Worm (Caenorhabditis elegans): Measurements from ENCODE around the gene dhrr-1.

The dhrr-1 gene

ce11 chrIII:8925539-8925938, 18.9 kb upstream of the dhrr-1 start:
- no peak for TF ChIP-seq ceh-13 (GFP tag; optimal IDR thresholded peaks at IDR 0.05)

- TF ChIP-seq B0310.2 (tag; optimal IDR thresholded peaks at IDR 0.05) (no peak), hnd-1 (tag; optimal IDR thresholded peaks at IDR 0.05) (no peak), sea-1 (GFP tag; conservative IDR thresholded peaks at IDR 0.05) (no peak), tbx-11 (GFP tag; IDR thresholded peaks at IDR 0.05) (no peak), scrt-1 (GFP tag; IDR thresholded peaks at IDR 0.05) (no peak), tbx-37 (GFP tag; conservative IDR thresholded peaks at IDR 0.05) (no peak), aly-1 (tag; optimal IDR thresholded peaks at IDR 0.05) (no peak), ama-1 (optimal IDR thresholded peaks at IDR 0.05) (no peak), F13C5.2 (tag; optimal IDR thresholded peaks at IDR 0.05) (no peak), ceh-13 (GFP tag; optimal IDR thresholded peaks at IDR 0.05) (no peak), ets-7 (tag; optimal IDR thresholded peaks at IDR 0.05) (no peak), tra-4 (tag; optimal IDR thresholded peaks at IDR 0.05) (no peak), pes-1 (GFP tag; IDR thresholded peaks at IDR 0.05) (no peak), flt-1 (GFP tag; IDR thresholded peaks at IDR 0.05) (no peak), hmbx-1 (tag; optimal IDR thresholded peaks at IDR 0.05) (no peak)
Observed at ce11 chrIII:8926512-8926911, 17.9 kb upstream of the dhrr-1 start.

ce11 chrIII:8929723-8930122, 14.7 kb upstream of the dhrr-1 start, which contains the start of gene arrd-15:
TSS of gene arrd-15 (plus strand) at chrIII:8930023.
- no peak for TF ChIP-seq ama-1 (optimal IDR thresholded peaks at IDR 0.05)
- TF ChIP-seq scrt-1 (GFP tag; IDR thresholded peaks at IDR 0.05): no peak
- TF ChIP-seq hnd-1 (tag; optimal IDR thresholded peaks at IDR 0.05): no peak
- no peak for TF ChIP-seq ceh-13 (GFP tag; optimal IDR thresholded peaks at IDR 0.05)
- TF ChIP-seq F13C5.2 (tag; optimal IDR thresholded peaks at IDR 0.05): no peak
- TF ChIP-seq aly-1 (tag; optimal IDR thresholded peaks at IDR 0.05): no peak
- TF ChIP-seq tbx-11 (GFP tag; IDR thresholded peaks at IDR 0.05): no peak
- TF ChIP-seq ets-7 (tag; optimal IDR thresholded peaks at IDR 0.05): no peak
- TF ChIP-seq tra-4 (tag; optimal IDR thresholded peaks at IDR 0.05): no peak
- no peak for TF ChIP-seq tbx-37 (GFP tag; conservative IDR thresholded peaks at IDR 0.05)
- TF ChIP-seq flt-1 (GFP tag; IDR thresholded peaks at IDR 0.05): no peak
- TF ChIP-seq hmg-4 (GFP tag; optimal IDR thresholded peaks at IDR 0.05): no peak
- no peak for TF ChIP-seq ceh-36 (tag; optimal IDR thresholded peaks at IDR 0.05)
- TF ChIP-seq hmbx-1 (tag; optimal IDR thresholded peaks at IDR 0.05): no peak

- TF ChIP-seq hnd-1 (tag; optimal IDR thresholded peaks at IDR 0.05) (no peak), ceh-36 (tag; optimal IDR thresholded peaks at IDR 0.05) (no peak), ceh-13 (GFP tag; optimal IDR thresholded peaks at IDR 0.05) (no peak), hmg-4 (GFP tag; optimal IDR thresholded peaks at IDR 0.05) (no peak), scrt-1 (GFP tag; IDR thresholded peaks at IDR 0.05) (no peak), ama-1 (optimal IDR thresholded peaks at IDR 0.05) (no peak), ets-7 (tag; optimal IDR thresholded peaks at IDR 0.05) (no peak), tbx-37 (GFP tag; conservative IDR thresholded peaks at IDR 0.05) (no peak)
Observed at ce11 chrIII:8933696-8934095, 10.8 kb upstream of the dhrr-1 start.

- TF ChIP-seq pes-1 (GFP tag; IDR thresholded peaks at IDR 0.05): no peak
- no peak for TF ChIP-seq B0310.2 (tag; optimal IDR thresholded peaks at IDR 0.05)
- no peak for TF ChIP-seq ets-7 (tag; optimal IDR thresholded peaks at IDR 0.05)
- no peak for TF ChIP-seq flt-1 (GFP tag; IDR thresholded peaks at IDR 0.05)
- TF ChIP-seq tbx-11 (GFP tag; IDR thresholded peaks at IDR 0.05): no peak
- no peak for TF ChIP-seq ceh-36 (tag; optimal IDR thresholded peaks at IDR 0.05)
- TF ChIP-seq scrt-1 (GFP tag; IDR thresholded peaks at IDR 0.05): no peak
- TF ChIP-seq aly-1 (tag; optimal IDR thresholded peaks at IDR 0.05): no peak
- no peak for TF ChIP-seq sea-1 (GFP tag; conservative IDR thresholded peaks at IDR 0.05)
- no peak for TF ChIP-seq hnd-1 (tag; optimal IDR thresholded peaks at IDR 0.05)
- no peak for TF ChIP-seq F13C5.2 (tag; optimal IDR thresholded peaks at IDR 0.05)
- TF ChIP-seq hmbx-1 (tag; optimal IDR thresholded peaks at IDR 0.05): no peak
- TF ChIP-seq tbx-37 (GFP tag; conservative IDR thresholded peaks at IDR 0.05): no peak
- TF ChIP-seq ceh-13 (GFP tag; optimal IDR thresholded peaks at IDR 0.05): no peak
- no peak for TF ChIP-seq ama-1 (optimal IDR thresholded peaks at IDR 0.05)
- TF ChIP-seq hmg-4 (GFP tag; optimal IDR thresholded peaks at IDR 0.05): no peak
- no peak for TF ChIP-seq tra-4 (tag; optimal IDR thresholded peaks at IDR 0.05)
Observed at ce11 chrIII:8934378-8934777, 10.1 kb upstream of the dhrr-1 start.

- TF ChIP-seq tbx-37 (GFP tag; conservative IDR thresholded peaks at IDR 0.05) (peak; percentile 91), flt-1 (GFP tag; IDR thresholded peaks at IDR 0.05) (peak; percentile 88), ama-1 (optimal IDR thresholded peaks at IDR 0.05) (no peak), ceh-36 (tag; optimal IDR thresholded peaks at IDR 0.05) (peak; percentile 90), F13C5.2 (tag; optimal IDR thresholded peaks at IDR 0.05) (peak; percentile 96), tbx-11 (GFP tag; IDR thresholded peaks at IDR 0.05) (peak; percentile 92), ceh-13 (GFP tag; optimal IDR thresholded peaks at IDR 0.05) (peak; percentile 94), ets-7 (tag; optimal IDR thresholded peaks at IDR 0.05) (peak; percentile 90), B0310.2 (tag; optimal IDR thresholded peaks at IDR 0.05) (peak; percentile 84), tra-4 (tag; optimal IDR thresholded peaks at IDR 0.05) (peak; percentile 81), hmbx-1 (tag; optimal IDR thresholded peaks at IDR 0.05) (peak; percentile 73), aly-1 (tag; optimal IDR thresholded peaks at IDR 0.05) (peak; percentile 87), hnd-1 (tag; optimal IDR thresholded peaks at IDR 0.05) (peak; percentile 83), hmg-4 (GFP tag; optimal IDR thresholded peaks at IDR 0.05) (no peak), pes-1 (GFP tag; IDR thresholded peaks at IDR 0.05) (peak; percentile 93), sea-1 (GFP tag; conservative IDR thresholded peaks at IDR 0.05) (peak; percentile 88), scrt-1 (GFP tag; IDR thresholded peaks at IDR 0.05) (peak; percentile 93)
Observed at ce11 chrIII:8937571-8937970, 6.9 kb upstream of the dhrr-1 start.

ce11 chrIII:8946285-8946684, 1.8 kb downstream of the dhrr-1 start:
- TF ChIP-seq hmg-4 (GFP tag; optimal IDR thresholded peaks at IDR 0.05) (no peak), pes-1 (GFP tag; IDR thresholded peaks at IDR 0.05) (no peak), hnd-1 (tag; optimal IDR thresholded peaks at IDR 0.05) (no peak), tbx-37 (GFP tag; conservative IDR thresholded peaks at IDR 0.05) (no peak), tbx-11 (GFP tag; IDR thresholded peaks at IDR 0.05) (no peak), ceh-13 (GFP tag; optimal IDR thresholded peaks at IDR 0.05) (no peak), ets-7 (tag; optimal IDR thresholded peaks at IDR 0.05) (no peak), ama-1 (optimal IDR thresholded peaks at IDR 0.05) (no peak), B0310.2 (tag; optimal IDR thresholded peaks at IDR 0.05) (no peak), aly-1 (tag; optimal IDR thresholded peaks at IDR 0.05) (no peak), flt-1 (GFP tag; IDR thresholded peaks at IDR 0.05) (no peak), ceh-36 (tag; optimal IDR thresholded peaks at IDR 0.05) (no peak), scrt-1 (GFP tag; IDR thresholded peaks at IDR 0.05) (no peak), sea-1 (GFP tag; conservative IDR thresholded peaks at IDR 0.05) (no peak), tra-4 (tag; optimal IDR thresholded peaks at IDR 0.05) (no peak), hmbx-1 (tag; optimal IDR thresholded peaks at IDR 0.05) (no peak), F13C5.2 (tag; optimal IDR thresholded peaks at IDR 0.05) (no peak)

Data from whole organism, early embryonic.